Fruit fly (Drosophila melanogaster) ovary, adult (tissue): Measurements from ENCODE around the gene ko.

Experiments used
- CG17801 ChIP-seq: fragments of 200-800 bp; optimal IDR thresholded peaks from 2 replicates; lab custom pipeline; 2019; ENCODE audit warnings: missing biosample characterization, mild to moderate bottlenecking, missing genetic modification characterization, moderate library complexity; ENCODE audit not compliant: partially characterized antibody

ko gene

dm6 chr3L:21121353-21121752 lies 9.6 kb downstream of the ko start, which contains the start of gene CG43938:
Gene CG43938, plus strand, starts transcription at chr3L:21121653.
- no peak for TF ChIP-seq CG17801 (GFP tag; lab: Kevin White, UChicago)

dm6 chr3L:21118602-21119001 lies 12.4 kb downstream of the ko start:
- TF ChIP-seq CG17801 (GFP tag; lab: Kevin White, UChicago) = no peak

dm6 chr3L:21113061-21113460 lies 17.9 kb downstream of the ko start:
- TF ChIP-seq CG17801 (GFP tag; lab: Kevin White, UChicago) = no peak

dm6 chr3L:21108454-21108853 lies 22.5 kb downstream of the ko start:
- TF ChIP-seq CG17801 (GFP tag; lab: Kevin White, UChicago) = no peak

dm6 chr3L:21106883-21107282 lies 24.1 kb downstream of the ko start:
- no peak for TF ChIP-seq CG17801 (GFP tag; lab: Kevin White, UChicago)

dm6 chr3L:21104338-21105018 lies 26.5 kb downstream of the ko start:
- no peak for TF ChIP-seq CG17801 (GFP tag; lab: Kevin White, UChicago)

- TF ChIP-seq CG17801 (GFP tag; lab: Kevin White, UChicago) = no peak
Observed at dm6 chr3L:21101316-21101715, 29.6 kb downstream of the ko start.

dm6 chr3L:21100429-21100828 lies 30.5 kb downstream of the ko start:
- TF ChIP-seq CG17801 (GFP tag; lab: Kevin White, UChicago) = no peak

dm6 chr3L:21099908-21100307 lies 31.1 kb downstream of the ko start:
- no peak for TF ChIP-seq CG17801 (GFP tag; lab: Kevin White, UChicago)

dm6 chr3L:21099019-21099447 lies 31.9 kb downstream of the ko start:
- TF ChIP-seq CG17801 (GFP tag; lab: Kevin White, UChicago) = no peak

- no peak for TF ChIP-seq CG17801 (GFP tag; lab: Kevin White, UChicago)
Observed at dm6 chr3L:21098602-21099001, 32.4 kb downstream of the ko start.

- peak; percentile 85 for TF ChIP-seq CG17801 (GFP tag; lab: Kevin White, UChicago)
Observed at dm6 chr3L:21097386-21097785, 33.6 kb downstream of the ko start.

- no peak for TF ChIP-seq CG17801 (GFP tag; lab: Kevin White, UChicago)
Observed at dm6 chr3L:21090245-21090644, 40.7 kb downstream of the ko start.

dm6 chr3L:21088889-21089288 lies 42.1 kb downstream of the ko start, which contains the start of gene CG33285:
Gene CG33285, minus strand, starts transcription at chr3L:21088989.
- no peak for TF ChIP-seq CG17801 (GFP tag; lab: Kevin White, UChicago)

dm6 chr3L:21080430-21080829 lies 50.5 kb downstream of the ko start:
- no peak for TF ChIP-seq CG17801 (GFP tag; lab: Kevin White, UChicago)

dm6 chr3L:21070063-21070462 lies 60.9 kb downstream of the ko start:
- no peak for TF ChIP-seq CG17801 (GFP tag; lab: Kevin White, UChicago)
